Worm (Caenorhabditis elegans) whole organism, late embryonic: Measurements from ENCODE around the gene F59B10.3.

Source experiments
- F13H6.1 ChIP-seq: sonication (generic microtip); optimal IDR thresholded peaks from 2 replicates; lab custom pipeline; 2016; ENCODE audit warnings: missing genetic modification characterization, missing compliant biosample characterization
- K02D7.2 ChIP-seq: sonication (generic microtip); optimal IDR thresholded peaks from 2 replicates; lab custom pipeline; 2017; ENCODE audit warnings: mild to moderate bottlenecking, missing genetic modification characterization, missing compliant biosample characterization
- K09A11.1 ChIP-seq: sonication (generic microtip); optimal IDR thresholded peaks from 2 replicates; lab custom pipeline; 2017; ENCODE audit warnings: antibody characterized with exemption, mild to moderate bottlenecking, missing genetic modification characterization, missing compliant biosample characterization; ENCODE audit not compliant: insufficient read depth
- T23F11.4 ChIP-seq: fragments of 200-800 bp; sonication (Bioruptor generic); optimal IDR thresholded peaks from 2 replicates; lab custom pipeline; 2018; ENCODE audit warnings: mild to moderate bottlenecking, missing genetic modification characterization, missing compliant biosample characterization
- ahr-1 ChIP-seq: sonication (generic microtip); optimal IDR thresholded peaks from 2 replicates; lab custom pipeline; 2016; ENCODE audit warnings: missing genetic modification characterization, missing compliant biosample characterization
- ceh-14 ChIP-seq: sonication (generic microtip); optimal IDR thresholded peaks from 2 replicates; lab custom pipeline; 2016; ENCODE audit warnings: missing genotype, missing genetic modification characterization, missing compliant biosample characterization
- ceh-19 ChIP-seq: fragments of 200-800 bp; sonication (Bioruptor generic); optimal IDR thresholded peaks from 2 replicates; lab custom pipeline; 2018; ENCODE audit warnings: mild to moderate bottlenecking, missing genetic modification characterization, missing compliant biosample characterization
- ceh-2 ChIP-seq: sonication (generic microtip); optimal IDR thresholded peaks from 2 replicates; lab custom pipeline; 2016; ENCODE audit warnings: missing genotype, missing genetic modification characterization, missing compliant biosample characterization
- ceh-24 ChIP-seq: sonication (generic microtip); optimal IDR thresholded peaks from 2 replicates; lab custom pipeline; 2016; ENCODE audit warnings: mild to moderate bottlenecking, missing genetic modification characterization, missing compliant biosample characterization
- ceh-30 ChIP-seq: fragments of 150-350 bp; optimal IDR thresholded peaks from 2 replicates; lab custom pipeline; 2014; ENCODE audit warnings: missing biosample characterization, missing genetic modification characterization
- ceh-45 ChIP-seq: fragments of 200-800 bp; sonication (Bioruptor generic); IDR thresholded peaks from 2 replicates; pipeline ENCODE4 v1.3.6; 2022; ENCODE audit warnings: missing genetic modification reagents, missing genetic modification characterization, missing compliant biosample characterization
- ceh-48 ChIP-seq: sonication (generic microtip); optimal IDR thresholded peaks from 2 replicates; lab custom pipeline; 2016; ENCODE audit warnings: missing genetic modification characterization, inconsistent platforms, missing compliant biosample characterization
- ceh-9 ChIP-seq: sonication (generic microtip); optimal IDR thresholded peaks from 2 replicates; lab custom pipeline; 2016; ENCODE audit warnings: mild to moderate bottlenecking, missing genetic modification characterization, inconsistent platforms, missing compliant biosample characterization
- che-1 ChIP-seq: sonication (generic microtip); optimal IDR thresholded peaks from 2 replicates; lab custom pipeline; 2016; ENCODE audit warnings: mild to moderate bottlenecking, missing genetic modification characterization, missing compliant biosample characterization
- elt-4 ChIP-seq: sonication (generic microtip); optimal IDR thresholded peaks from 2 replicates; lab custom pipeline; 2016; ENCODE audit warnings: missing genetic modification characterization, missing compliant biosample characterization
- ets-4 ChIP-seq: sonication (generic microtip); optimal IDR thresholded peaks from 2 replicates; lab custom pipeline; 2016; ENCODE audit warnings: missing genetic modification characterization, missing compliant biosample characterization
- eyg-1 ChIP-seq: sonication (generic microtip); optimal IDR thresholded peaks from 2 replicates; lab custom pipeline; 2016; ENCODE audit warnings: missing genotype, missing genetic modification characterization, missing compliant biosample characterization
- fax-1 ChIP-seq: sonication (generic microtip); optimal IDR thresholded peaks from 2 replicates; lab custom pipeline; 2016; ENCODE audit warnings: missing genotype, missing genetic modification characterization, missing compliant biosample characterization
- gmeb-2 ChIP-seq: sonication (generic microtip); optimal IDR thresholded peaks from 2 replicates; lab custom pipeline; 2016; ENCODE audit warnings: missing genetic modification characterization, inconsistent platforms, missing compliant biosample characterization
- hlh-13 ChIP-seq: fragments of 200-800 bp; sonication (Bioruptor generic); optimal IDR thresholded peaks from 2 replicates; lab custom pipeline; 2018; ENCODE audit warnings: mild to moderate bottlenecking, missing genetic modification characterization, missing compliant biosample characterization
- hlh-15 ChIP-seq: sonication (generic microtip); optimal IDR thresholded peaks from 2 replicates; lab custom pipeline; 2016; ENCODE audit warnings: missing genetic modification characterization, missing compliant biosample characterization
- hlh-30 ChIP-seq: sonication (generic microtip); optimal IDR thresholded peaks from 2 replicates; lab custom pipeline; 2017; ENCODE audit warnings: antibody characterized with exemption, missing genetic modification characterization, missing compliant biosample characterization; ENCODE audit not compliant: insufficient read depth
- hlh-8 ChIP-seq: sonication (generic microtip); optimal IDR thresholded peaks from 2 replicates; lab custom pipeline; 2016; ENCODE audit warnings: missing genotype, missing genetic modification characterization, missing compliant biosample characterization
- madf-2 ChIP-seq: sonication (generic microtip); optimal IDR thresholded peaks from 2 replicates; lab custom pipeline; 2017; ENCODE audit warnings: missing genetic modification characterization, missing compliant biosample characterization
- nfya-1 ChIP-seq: sonication (generic microtip); optimal IDR thresholded peaks from 2 replicates; lab custom pipeline; 2017; ENCODE audit warnings: missing genetic modification characterization, mild to moderate bottlenecking, missing compliant biosample characterization, antibody characterized with exemption, moderate library complexity
- nhr-232 ChIP-seq: sonication (generic microtip); optimal IDR thresholded peaks from 2 replicates; lab custom pipeline; 2016; ENCODE audit warnings: missing genetic modification characterization, missing compliant biosample characterization
- npax-4 ChIP-seq: sonication (generic microtip); optimal IDR thresholded peaks from 2 replicates; lab custom pipeline; 2016; ENCODE audit warnings: missing genetic modification characterization, missing compliant biosample characterization
- odd-2 ChIP-seq: sonication (generic microtip); optimal IDR thresholded peaks from 2 replicates; lab custom pipeline; 2017; ENCODE audit warnings: antibody characterized with exemption, mild to moderate bottlenecking, missing genetic modification characterization, missing compliant biosample characterization
- pat-9 ChIP-seq: fragments of 200-800 bp; sonication (Bioruptor generic); optimal IDR thresholded peaks from 2 replicates; lab custom pipeline; 2018; ENCODE audit warnings: mild to moderate bottlenecking, missing genetic modification characterization, moderate library complexity, missing compliant biosample characterization
- pax-1 ChIP-seq: fragments of 150-350 bp; optimal IDR thresholded peaks from 2 replicates; lab custom pipeline; 2014; ENCODE audit warnings: missing biosample characterization, missing genetic modification characterization
- pha-2 ChIP-seq: sonication (generic microtip); optimal IDR thresholded peaks from 2 replicates; lab custom pipeline; 2017; ENCODE audit warnings: mild to moderate bottlenecking, missing genetic modification characterization, missing compliant biosample characterization
- pqm-1 ChIP-seq: sonication (generic microtip); optimal IDR thresholded peaks from 2 replicates; lab custom pipeline; 2016; ENCODE audit warnings: missing genetic modification characterization, missing compliant biosample characterization
- pros-1 ChIP-seq: fragments of 150-350 bp; optimal IDR thresholded peaks from 2 replicates; lab custom pipeline; 2014; ENCODE audit warnings: missing biosample characterization, missing genetic modification reagents, missing genetic modification characterization
- ref-2 ChIP-seq: sonication (generic microtip); optimal IDR thresholded peaks from 2 replicates; lab custom pipeline; 2016; ENCODE audit warnings: missing genetic modification characterization, missing compliant biosample characterization
- rnt-1 ChIP-seq: sonication (generic microtip); optimal IDR thresholded peaks from 2 replicates; lab custom pipeline; 2016; ENCODE audit warnings: missing genetic modification characterization, missing compliant biosample characterization
- sdc-2 ChIP-seq: sonication (generic microtip); optimal IDR thresholded peaks from 2 replicates; lab custom pipeline; 2016; ENCODE audit warnings: missing genotype, missing genetic modification characterization, missing compliant biosample characterization
- sox-2 ChIP-seq: fragments of 200-800 bp; sonication (Bioruptor generic); IDR thresholded peaks from 2 replicates; pipeline ENCODE4 v1.3.6; 2022; ENCODE audit warnings: missing genetic modification reagents, missing genetic modification characterization, missing compliant biosample characterization
- syd-9 ChIP-seq: sonication (generic microtip); optimal IDR thresholded peaks from 2 replicates; lab custom pipeline; 2016; ENCODE audit warnings: mild to moderate bottlenecking, missing genetic modification characterization, moderate library complexity, missing compliant biosample characterization
- tbx-2 ChIP-seq: sonication (generic microtip); optimal IDR thresholded peaks from 2 replicates; lab custom pipeline; 2016; ENCODE audit warnings: missing genetic modification characterization, missing compliant biosample characterization
- tbx-7 ChIP-seq: sonication (generic microtip); optimal IDR thresholded peaks from 2 replicates; lab custom pipeline; 2016; ENCODE audit warnings: missing genotype, missing genetic modification characterization, missing compliant biosample characterization
- unc-55 ChIP-seq: sonication (generic microtip); optimal IDR thresholded peaks from 2 replicates; lab custom pipeline; 2017; ENCODE audit warnings: missing biosample characterization, missing genetic modification reagents, missing genetic modification characterization
- unc-86 ChIP-seq: sonication (generic microtip); optimal IDR thresholded peaks from 2 replicates; lab custom pipeline; 2016; ENCODE audit warnings: missing genetic modification characterization, missing compliant biosample characterization
- zip-5 ChIP-seq: sonication (generic microtip); optimal IDR thresholded peaks from 2 replicates; lab custom pipeline; 2016; ENCODE audit warnings: missing genetic modification characterization, missing compliant biosample characterization
- ztf-16 ChIP-seq: sonication (generic microtip); optimal IDR thresholded peaks from 2 replicates; lab custom pipeline; 2017; ENCODE audit warnings: missing genetic modification characterization, missing compliant biosample characterization

The F59B10.3 gene

ce11 chrII:10502491-10503063 is 7.8 kb upstream of the F59B10.3 start, which contains the start of gene myrf-1 (continued):
- TF ChIP-seq odd-2 (no peak), gmeb-2 (tag; lab: Kevin White, UChicago) (no peak), hlh-15 (tag; lab: Kevin White, UChicago) (no peak), elt-4 (no peak), ahr-1 (tag; lab: Kevin White, UChicago) (no peak), eyg-1 (tag; lab: Kevin White, UChicago) (no peak), tbx-2 (tag; lab: Kevin White, UChicago) (peak; percentile 94), zip-5 (tag; lab: Kevin White, UChicago) (no peak), ceh-48 (tag; lab: Kevin White, UChicago) (no peak), ceh-19 (GFP tag; lab: Kevin White, UChicago) (peak; percentile 58), ceh-9 (tag; lab: Kevin White, UChicago) (no peak), pat-9 (no peak), ceh-24 (tag; lab: Kevin White, UChicago) (no peak), ceh-2 (tag; lab: Kevin White, UChicago) (peak; percentile 45), tbx-7 (tag; lab: Kevin White, UChicago) (peak; percentile 35), sdc-2 (tag; lab: Kevin White, UChicago) (peak; percentile 59), nfya-1 (tag; lab: Kevin White, UChicago) (peak; percentile 77), K09A11.1 (tag; lab: Kevin White, UChicago) (peak; percentile 63), madf-2 (peak; percentile 6), ceh-30 (tag; lab: Kevin White, UChicago) (no peak), pax-1 (tag; lab: Kevin White, UChicago) (no peak), sox-2 (GFP tag; lab: Robert Waterston, UW) (no peak), unc-86 (peak; percentile 36), rnt-1 (tag; lab: Kevin White, UChicago) (peak; percentile 35), ceh-45 (no peak), pros-1 (tag; lab: Kevin White, UChicago) (peak; percentile 88), ref-2 (peak; percentile 87), ztf-16 (tag; lab: Kevin White, UChicago) (no peak), npax-4 (tag; lab: Kevin White, UChicago) (no peak), ets-4 (tag; lab: Kevin White, UChicago) (peak; percentile 56), pha-2 (tag; lab: Kevin White, UChicago) (no peak), nhr-232 (peak; percentile 40), pqm-1 (tag; lab: Kevin White, UChicago) (peak; percentile 80), hlh-30 (peak; percentile 55), hlh-13 (GFP tag; lab: Kevin White, UChicago) (no peak), fax-1 (tag; lab: Kevin White, UChicago) (peak; percentile 37)

ce11 chrII:10504729-10505128 is 5.6 kb upstream of the F59B10.3 start:
- no peak for TF ChIP-seq hlh-8 (tag; lab: Kevin White, UChicago)
- TF ChIP-seq F13H6.1 (tag; lab: Kevin White, UChicago), result no peak

DNA sequence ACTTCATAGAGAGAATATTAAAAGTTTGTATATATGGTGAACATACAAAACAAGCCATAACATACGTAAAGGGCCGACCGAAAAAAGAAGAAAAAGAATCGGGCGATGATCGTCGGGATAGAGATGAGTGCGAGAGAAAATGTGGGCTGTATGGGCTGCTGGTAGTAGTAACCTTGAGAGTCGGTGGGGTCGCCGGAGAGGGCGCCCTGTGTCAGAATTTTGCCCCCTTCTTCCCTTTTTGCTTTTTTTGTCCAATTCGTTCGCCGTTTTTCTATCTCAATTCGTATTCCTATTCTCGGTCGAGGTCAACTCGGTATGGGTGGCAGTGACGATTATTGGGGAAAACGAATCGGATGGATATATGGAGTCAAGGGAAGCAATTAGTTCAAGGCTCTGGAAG is 4.4 kb upstream of the F59B10.3 start:
- no peak for TF ChIP-seq ahr-1 (tag; lab: Kevin White, UChicago)
- TF ChIP-seq T23F11.4 (GFP tag; lab: Kevin White, UChicago), result no peak
- no peak for TF ChIP-seq syd-9 (tag; lab: Kevin White, UChicago)
- no peak for TF ChIP-seq sdc-2 (tag; lab: Kevin White, UChicago)
- TF ChIP-seq K02D7.2 (tag; lab: Kevin White, UChicago), result no peak
- TF ChIP-seq unc-55 (GFP tag; lab: Kevin White, UChicago), result no peak
- no peak for TF ChIP-seq hlh-8 (tag; lab: Kevin White, UChicago)
- TF ChIP-seq hlh-15 (tag; lab: Kevin White, UChicago), result no peak
- no peak for TF ChIP-seq che-1
- TF ChIP-seq eyg-1 (tag; lab: Kevin White, UChicago), result no peak
- TF ChIP-seq ceh-30 (tag; lab: Kevin White, UChicago), result no peak
- no peak for TF ChIP-seq ztf-16 (tag; lab: Kevin White, UChicago)
- no peak for TF ChIP-seq nhr-232
- no peak for TF ChIP-seq ceh-14 (tag; lab: Kevin White, UChicago)
- no peak for TF ChIP-seq ets-4 (tag; lab: Kevin White, UChicago)
- no peak for TF ChIP-seq zip-5 (tag; lab: Kevin White, UChicago)
- no peak for TF ChIP-seq tbx-2 (tag; lab: Kevin White, UChicago)
